Fruit fly (Drosophila melanogaster) whole organism, embryonic: ENCODE results near the gene dimm.
A peak's percentile ranks its signal among the peaks of the same experiment; 100 is the strongest.

ENCODE experiments used
- Bdp1 ChIP-seq: fragments of 200-800 bp; sonication (Bioruptor generic); optimal IDR thresholded peaks from 3 replicates; lab custom pipeline; 2016; ENCODE audit warnings: missing biosample characterization, missing genetic modification characterization
- CG10431 ChIP-seq: fragments of 200-800 bp; sonication (Bioruptor generic); optimal IDR thresholded peaks from 3 replicates; lab custom pipeline; 2018; ENCODE audit warnings: missing biosample characterization, mild to moderate bottlenecking, missing genetic modification characterization
- CG1603 ChIP-seq: fragments of 200-800 bp; sonication (Bioruptor generic); optimal IDR thresholded peaks from 2 replicates; lab custom pipeline; 2019; ENCODE audit warnings: missing biosample characterization, mild to moderate bottlenecking, missing genetic modification characterization, moderate library complexity
- CG16815 ChIP-seq: fragments of 200-800 bp; sonication (Bioruptor generic); optimal IDR thresholded peaks from 3 replicates; lab custom pipeline; 2017; ENCODE audit warnings: missing biosample characterization, mild to moderate bottlenecking, missing genetic modification characterization
- CG17186 ChIP-seq: fragments of 200-800 bp; sonication (Bioruptor generic); optimal IDR thresholded peaks from 3 replicates; lab custom pipeline; 2017; ENCODE audit warnings: missing biosample characterization, missing genetic modification reagents, missing genetic modification characterization
- CG2875 ChIP-seq: fragments of 200-800 bp; sonication (Bioruptor generic); optimal IDR thresholded peaks from 2 replicates; lab custom pipeline; 2017; ENCODE audit warnings: missing biosample characterization, mild to moderate bottlenecking, missing genetic modification characterization, missing genetic modification reagents
- CG3838 ChIP-seq: fragments of 200-800 bp; sonication (Bioruptor generic); optimal IDR thresholded peaks from 3 replicates; lab custom pipeline; 2016; ENCODE audit warnings: missing biosample characterization, missing genetic modification characterization
- CG43689 ChIP-seq: fragments of 200-800 bp; sonication (Bioruptor generic); IDR thresholded peaks from 2 replicates; pipeline ENCODE4 v1.3.6; 2022; ENCODE audit warnings: missing biosample characterization, missing genetic modification characterization
- CG6765 ChIP-seq: fragments of 200-800 bp; sonication (Bioruptor generic); optimal IDR thresholded peaks from 3 replicates; lab custom pipeline; 2017; ENCODE audit warnings: missing biosample characterization, mild to moderate bottlenecking, missing genetic modification characterization
- CG7928 ChIP-seq: fragments of 200-800 bp; sonication (Bioruptor generic); optimal IDR thresholded peaks from 2 replicates; lab custom pipeline; 2017; ENCODE audit warnings: missing biosample characterization, mild to moderate bottlenecking, missing genetic modification characterization
- CG7987 ChIP-seq: fragments of 200-800 bp; sonication (Bioruptor generic); optimal IDR thresholded peaks from 2 replicates; lab custom pipeline; 2018; ENCODE audit warnings: missing biosample characterization, mild to moderate bottlenecking, missing genetic modification characterization, moderate library complexity
- CG9437 ChIP-seq: fragments of 200-800 bp; sonication (Bioruptor generic); optimal IDR thresholded peaks from 2 replicates; lab custom pipeline; 2018; ENCODE audit warnings: missing biosample characterization, mild to moderate bottlenecking, missing genetic modification characterization
- CG9609 ChIP-seq: fragments of 200-800 bp; sonication (Bioruptor generic); optimal IDR thresholded peaks from 3 replicates; lab custom pipeline; 2016; ENCODE audit warnings: missing biosample characterization, missing genetic modification characterization
- CG9727 ChIP-seq: fragments of 200-800 bp; sonication (Bioruptor generic); optimal IDR thresholded peaks from 3 replicates; lab custom pipeline; 2017; ENCODE audit warnings: missing biosample characterization, mild to moderate bottlenecking, missing genetic modification characterization
- CkIIα-i1 ChIP-seq: fragments of 200-800 bp; sonication (Bioruptor generic); IDR thresholded peaks from 2 replicates; pipeline ENCODE4 v1.3.6; 2022; ENCODE audit warnings: missing biosample characterization, missing genetic modification characterization
- ERR ChIP-seq: fragments of 200-800 bp; sonication (Bioruptor generic); optimal IDR thresholded peaks from 2 replicates; lab custom pipeline; 2016; ENCODE audit warnings: missing biosample characterization, missing genetic modification characterization
- HmgD ChIP-seq: fragments of 200-800 bp; sonication (Bioruptor generic); optimal IDR thresholded peaks from 3 replicates; lab custom pipeline; 2016; ENCODE audit warnings: missing biosample characterization, missing genetic modification characterization
- Med ChIP-seq: fragments of 200-800 bp; sonication (Bioruptor generic); peaks from one replicate; lab custom pipeline; 2016; ENCODE audit warnings: missing biosample characterization, missing genetic modification characterization, mild to moderate bottlenecking, inconsistent platforms, moderate library complexity
- Mes4 ChIP-seq: fragments of 200-800 bp; sonication (Bioruptor generic); optimal IDR thresholded peaks from 2 replicates; lab custom pipeline; 2016; ENCODE audit warnings: missing biosample characterization, missing genetic modification characterization
- Nf-YC ChIP-seq: fragments of 200-800 bp; optimal IDR thresholded peaks from 3 replicates; lab custom pipeline; 2019; ENCODE audit warnings: missing biosample characterization, mild to moderate bottlenecking, missing genetic modification characterization, moderate library complexity
- Optix ChIP-seq: fragments of 200-800 bp; sonication (Bioruptor generic); IDR thresholded peaks from 3 replicates; pipeline ENCODE4 v1.3.6; 2022; ENCODE audit warnings: missing biosample characterization, missing genetic modification characterization
- Stat92E ChIP-seq, 3 experiments: fragments of >200 bp in 2 of 3; fragments of 200-800 bp in 1 of 3; sonication (Bioruptor generic) in 1 of 3; optimal IDR thresholded peaks; 2 replicates each; lab custom pipeline; 2017 to 2019; ENCODE audit warnings: missing biosample characterization in 3 of 3, missing genetic modification characterization in 3 of 3, mild to moderate bottlenecking in 1 of 3, moderate library complexity in 1 of 3
- ab ChIP-seq: fragments of 200-800 bp; sonication (Bioruptor generic); optimal IDR thresholded peaks from 2 replicates; lab custom pipeline; 2016; ENCODE audit warnings: missing biosample characterization, missing genetic modification characterization
- al ChIP-seq: fragments of 200-800 bp; sonication (Bioruptor generic); IDR thresholded peaks from 2 replicates; pipeline ENCODE4 v1.3.6; 2022; ENCODE audit warnings: missing biosample characterization, missing genetic modification characterization
- ase ChIP-seq: fragments of 200-800 bp; sonication (Bioruptor generic); IDR thresholded peaks from 3 replicates; pipeline ENCODE4 v1.3.6; 2022; ENCODE audit warnings: missing biosample characterization, missing genetic modification characterization
- ash1 ChIP-seq: fragments of 200-800 bp; sonication (Bioruptor generic); optimal IDR thresholded peaks from 2 replicates; lab custom pipeline; 2018; ENCODE audit warnings: missing biosample characterization, mild to moderate bottlenecking, missing genetic modification characterization
- btn ChIP-seq: fragments of 200-800 bp; sonication (Bioruptor generic); optimal IDR thresholded peaks from 2 replicates; lab custom pipeline; 2016; ENCODE audit warnings: missing biosample characterization, missing genetic modification characterization
- chinmo ChIP-seq: fragments of 200-800 bp; sonication (Bioruptor generic); IDR thresholded peaks from 4 replicates; pipeline ENCODE4 v1.3.6; 2022; ENCODE audit warnings: missing biosample characterization, missing genetic modification characterization; ENCODE audit not compliant: partially characterized antibody
- crol ChIP-seq: fragments of 200-800 bp; sonication (Bioruptor generic); IDR thresholded peaks from 2 replicates; pipeline ENCODE4 v1.3.6; 2022; ENCODE audit warnings: missing biosample characterization, missing genetic modification characterization
- dm ChIP-seq: fragments of 200-800 bp; sonication (Bioruptor generic); optimal IDR thresholded peaks from 3 replicates; lab custom pipeline; 2016; ENCODE audit warnings: missing biosample characterization, missing genetic modification characterization
- fd102C ChIP-seq: fragments of 200-800 bp; sonication (Bioruptor generic); optimal IDR thresholded peaks from 2 replicates; lab custom pipeline; 2018; ENCODE audit warnings: missing biosample characterization, mild to moderate bottlenecking, missing genetic modification characterization, moderate library complexity
- ftz-f1 ChIP-seq: fragments of 200-800 bp; sonication (Bioruptor generic); optimal IDR thresholded peaks from 2 replicates; lab custom pipeline; 2016; ENCODE audit warnings: missing biosample characterization, missing genetic modification characterization
- fu2 ChIP-seq: fragments of 200-800 bp; sonication (Bioruptor generic); optimal IDR thresholded peaks from 2 replicates; lab custom pipeline; 2016; ENCODE audit warnings: missing biosample characterization, missing genetic modification characterization
- gcm2 ChIP-seq: fragments of 200-800 bp; sonication (Bioruptor generic); optimal IDR thresholded peaks from 2 replicates; lab custom pipeline; 2016; ENCODE audit warnings: missing biosample characterization, missing genetic modification characterization
- grau ChIP-seq: fragments of 200-800 bp; optimal IDR thresholded peaks from 3 replicates; lab custom pipeline; 2019; ENCODE audit warnings: missing biosample characterization, mild to moderate bottlenecking, missing genetic modification characterization, moderate library complexity
- hb ChIP-seq: fragments of 200-800 bp; sonication (Bioruptor generic); IDR thresholded peaks from 3 replicates; pipeline ENCODE4 v1.3.6; 2022; ENCODE audit warnings: missing biosample characterization, missing genetic modification characterization; ENCODE audit not compliant: partially characterized antibody
- mld ChIP-seq: fragments of 200-800 bp; sonication (Bioruptor generic); IDR thresholded peaks from 3 replicates; pipeline ENCODE4 v1.3.6; 2022; ENCODE audit warnings: missing biosample characterization, missing genetic modification characterization; ENCODE audit not compliant: partially characterized antibody
- nerfin-1 ChIP-seq: fragments of 200-800 bp; sonication (Bioruptor generic); optimal IDR thresholded peaks from 3 replicates; lab custom pipeline; 2019; ENCODE audit warnings: missing biosample characterization, mild to moderate bottlenecking, missing genetic modification characterization, moderate library complexity
- nerfin-2 ChIP-seq: fragments of 200-800 bp; sonication (Bioruptor generic); IDR thresholded peaks from 2 replicates; pipeline ENCODE4 v1.3.6; 2022; ENCODE audit warnings: missing biosample characterization, missing genetic modification characterization; ENCODE audit not compliant: partially characterized antibody
- phol ChIP-seq: fragments of 200-800 bp; sonication (Bioruptor generic); optimal IDR thresholded peaks from 3 replicates; lab custom pipeline; 2018; ENCODE audit warnings: missing biosample characterization, mild to moderate bottlenecking, missing genetic modification characterization, moderate library complexity
- rib ChIP-seq: fragments of 200-800 bp; sonication (Bioruptor generic); IDR thresholded peaks from 2 replicates; pipeline ENCODE4 v1.3.6; 2022; ENCODE audit warnings: missing biosample characterization, missing genetic modification characterization
- slbo ChIP-seq: fragments of 200-800 bp; sonication (Bioruptor generic); IDR thresholded peaks from 2 replicates; pipeline ENCODE4 v1.3.6; 2022; ENCODE audit warnings: missing biosample characterization, missing genetic modification characterization
- sqz ChIP-seq: fragments of 200-800 bp; sonication (Bioruptor generic); optimal IDR thresholded peaks from 3 replicates; lab custom pipeline; 2018; ENCODE audit warnings: missing biosample characterization, mild to moderate bottlenecking, missing genetic modification characterization
- tio ChIP-seq: fragments of 200-800 bp; sonication (Bioruptor generic); optimal IDR thresholded peaks from 2 replicates; lab custom pipeline; 2017; ENCODE audit warnings: missing biosample characterization, missing genetic modification characterization, inconsistent platforms
- tup ChIP-seq: fragments of 200-800 bp; sonication (Bioruptor generic); optimal IDR thresholded peaks from 2 replicates; lab custom pipeline; 2016; ENCODE audit warnings: missing biosample characterization, mild to moderate bottlenecking, missing genetic modification characterization, moderate library complexity
- twi ChIP-seq: fragments of 200-800 bp; optimal IDR thresholded peaks from 2 replicates; lab custom pipeline; 2019; ENCODE audit warnings: missing biosample characterization, mild to moderate bottlenecking, missing genetic modification characterization, moderate library complexity
- unc-4 ChIP-seq: fragments of 200-800 bp; sonication (Bioruptor generic); IDR thresholded peaks from 2 replicates; pipeline ENCODE4 v1.3.6; 2022; ENCODE audit warnings: missing biosample characterization, missing genetic modification characterization; ENCODE audit not compliant: partially characterized antibody
- wdn ChIP-seq: fragments of 200-800 bp; sonication (Bioruptor generic); IDR thresholded peaks from 2 replicates; pipeline ENCODE4 v1.3.6; 2022; ENCODE audit warnings: missing biosample characterization, missing genetic modification characterization
- z ChIP-seq: fragments of 200-800 bp; sonication (Bioruptor generic); IDR thresholded peaks from 3 replicates; pipeline ENCODE4 v1.3.6; 2022; ENCODE audit warnings: missing biosample characterization, missing genetic modification characterization
- zfh2 ChIP-seq: fragments of 200-800 bp; sonication (Bioruptor generic); optimal IDR thresholded peaks from 2 replicates; lab custom pipeline; 2016; ENCODE audit warnings: missing biosample characterization, missing genetic modification characterization

The dimm gene

DNA sequence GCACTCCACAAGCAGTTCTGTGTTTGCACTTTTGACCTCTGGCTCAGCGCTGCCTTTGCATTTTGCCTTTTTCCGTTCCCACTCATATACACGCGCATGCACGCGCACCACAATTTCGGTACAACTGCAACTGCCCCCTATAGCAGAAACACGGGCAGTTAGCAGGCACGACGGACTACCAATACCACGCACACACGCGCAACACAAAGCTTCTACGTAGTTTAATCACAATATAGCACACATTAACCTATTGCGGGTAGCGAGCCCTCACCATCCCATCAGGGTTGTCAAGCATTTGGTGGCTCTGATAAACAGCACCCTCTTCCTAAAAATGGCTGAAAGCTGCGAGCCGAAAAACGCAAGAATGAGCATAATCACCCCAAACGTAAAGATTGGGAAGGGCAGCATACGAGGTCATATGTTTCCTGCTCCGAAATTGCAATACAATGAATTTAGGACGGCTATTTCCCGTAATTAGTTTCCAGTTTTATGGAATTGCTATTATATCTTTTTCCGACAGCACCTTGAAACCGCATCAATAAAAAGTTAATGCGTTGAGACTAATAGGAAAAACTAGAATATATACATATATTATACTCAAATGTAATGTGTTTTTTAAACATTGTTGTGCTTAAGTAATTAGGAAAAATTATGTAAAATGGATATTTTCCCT lies 21.7 kb upstream of the dimm start, which contains the start of gene Mondo (continued):
- TF ChIP-seq z (GFP tag; lab: Robert Waterston, UW) = no peak
- no peak for TF ChIP-seq Optix (GFP tag; lab: Robert Waterston, UW)
- TF ChIP-seq zfh2 (GFP tag; lab: Kevin White, UChicago) = peak; percentile 34
- no peak for TF ChIP-seq ase (GFP tag; lab: Robert Waterston, UW)
- TF ChIP-seq CG2875 (GFP tag; lab: Kevin White, UChicago) = no peak
- TF ChIP-seq chinmo (GFP tag; lab: Robert Waterston, UW) = peak; percentile 69; the same call in 2 of the 4 replicates
- peak; percentile 36; the same call in 1 of the 2 replicates for TF ChIP-seq al (GFP tag; lab: Robert Waterston, UW)
- no peak for TF ChIP-seq CkIIα-i1 (GFP tag; lab: Robert Waterston, UW)
- TF ChIP-seq hb (GFP tag; lab: Robert Waterston, UW) = no peak
- no peak for TF ChIP-seq nerfin-2 (GFP tag; lab: Robert Waterston, UW)
- no peak for TF ChIP-seq crol (GFP tag; lab: Robert Waterston, UW)
- peak in 1 of 3 experiments; percentile 8 for TF ChIP-seq Stat92E (GFP tag; optimal IDR thresholded peaks at IDR 0.05; lab: Kevin White, UChicago)
- TF ChIP-seq twi (tag; lab: Kevin White, UChicago) = peak; percentile 19
- TF ChIP-seq mld = peak; percentile 32; the same call in 1 of the 3 replicates
- no peak for TF ChIP-seq Nf-YC (tag; lab: Kevin White, UChicago)
- TF ChIP-seq fd102C (GFP tag; lab: Kevin White, UChicago) = no peak
- peak; percentile 29 for TF ChIP-seq CG17186 (GFP tag; lab: Kevin White, UChicago)
- no peak for TF ChIP-seq Mes4 (GFP tag; lab: Kevin White, UChicago)
- peak; percentile 46 for TF ChIP-seq CG9609 (GFP tag; lab: Kevin White, UChicago)
- TF ChIP-seq CG9727 (GFP tag; lab: Kevin White, UChicago) = no peak
- TF ChIP-seq btn = no peak
- no peak for TF ChIP-seq CG10431
- peak; percentile 96 for TF ChIP-seq ftz-f1 (GFP tag; lab: Kevin White, UChicago)
- TF ChIP-seq Bdp1 (GFP tag; lab: Kevin White, UChicago) = no peak
- TF ChIP-seq CG6765 = no peak
- TF ChIP-seq slbo (GFP tag; lab: Robert Waterston, UW) = peak; percentile 55
- TF ChIP-seq tup (GFP tag; lab: Kevin White, UChicago) = no peak
- TF ChIP-seq CG1603 (tag; lab: Kevin White, UChicago) = peak; percentile 71
- no peak for TF ChIP-seq tio (GFP tag; lab: Kevin White, UChicago)
- peak; percentile 35 for TF ChIP-seq CG9437 (GFP tag; lab: Kevin White, UChicago)
- no peak for TF ChIP-seq sqz (GFP tag; lab: Kevin White, UChicago)
- TF ChIP-seq CG43689 (GFP tag; lab: Robert Waterston, UW) = no peak
- no peak for TF ChIP-seq unc-4 (GFP tag; lab: Robert Waterston, UW)
- peak; percentile 12 for TF ChIP-seq HmgD
- no peak for TF ChIP-seq fu2 (GFP tag; lab: Kevin White, UChicago)
- no peak for TF ChIP-seq gcm2
- TF ChIP-seq phol = peak; percentile 82
- peak; percentile 7 for TF ChIP-seq dm (GFP tag; lab: Kevin White, UChicago)
- peak; percentile 16 for TF ChIP-seq CG16815
- TF ChIP-seq CG7928 = no peak
- TF ChIP-seq Med (GFP tag; lab: Kevin White, UChicago) = peak; percentile 89
- no peak for TF ChIP-seq rib (GFP tag; lab: Robert Waterston, UW)
- TF ChIP-seq grau (tag; lab: Kevin White, UChicago) = peak; percentile 32
- no peak for TF ChIP-seq ab (GFP tag; lab: Kevin White, UChicago)
- TF ChIP-seq ERR (GFP tag; lab: Kevin White, UChicago) = peak; percentile 36
- no peak for TF ChIP-seq CG3838
- TF ChIP-seq CG7987 = no peak
- TF ChIP-seq nerfin-1 = no peak
- peak; percentile 0 for TF ChIP-seq ash1 (GFP tag; lab: Kevin White, UChicago)
- no peak for TF ChIP-seq wdn (GFP tag; lab: Robert Waterston, UW)
